Fruit fly (Drosophila melanogaster): ENCODE data around the gene InR.

DNA sequence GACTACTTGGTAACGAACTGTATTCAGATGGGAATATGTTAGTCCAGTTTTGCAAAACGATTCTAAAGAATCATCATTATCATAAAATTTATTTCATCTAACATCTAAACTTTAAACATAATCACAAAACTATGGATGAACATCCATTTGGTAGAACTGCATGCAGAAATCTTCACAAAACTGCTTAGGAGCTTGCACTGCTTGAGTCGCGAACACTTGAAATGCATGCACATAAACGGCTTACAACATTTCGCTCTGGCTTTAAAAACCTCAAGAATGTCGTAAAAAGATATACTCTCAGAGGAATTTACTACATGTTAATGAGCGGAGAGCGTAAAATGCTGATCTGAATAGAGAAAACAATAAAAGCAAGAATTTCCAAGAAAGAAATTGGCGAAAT, 36.0 kb downstream of the InR start:
- no peak for TF ChIP-seq eg (GFP tag; IDR thresholded peaks at IDR 0.05)
- no peak for TF ChIP-seq cyc (GFP tag; optimal IDR thresholded peaks at IDR 0.05)
- no peak for TF ChIP-seq topi (GFP tag; optimal IDR thresholded peaks at IDR 0.05)
- no peak for TF ChIP-seq Ets96B (tag; optimal IDR thresholded peaks at IDR 0.05)
- TF ChIP-seq CG10631 (GFP tag; optimal IDR thresholded peaks at IDR 0.05) = no peak
- TF ChIP-seq CG11294 (GFP tag; IDR thresholded peaks at IDR 0.05) = no peak
- no peak for TF ChIP-seq Blimp-1 (GFP tag; optimal IDR thresholded peaks at IDR 0.05)
- no peak for TF ChIP-seq achi (GFP tag; optimal IDR thresholded peaks at IDR 0.05)
- no peak for TF ChIP-seq fd59A (GFP tag; optimal IDR thresholded peaks at IDR 0.05)
- TF ChIP-seq Lpt (GFP tag; optimal IDR thresholded peaks at IDR 0.05) = no peak
- TF ChIP-seq net (GFP tag; optimal IDR thresholded peaks at IDR 0.05) = no peak
- TF ChIP-seq lz (GFP tag; optimal IDR thresholded peaks at IDR 0.05) = no peak

Data from whole organism, prepupa.